Fruit fly (Drosophila melanogaster) whole organism, embryonic: ENCODE results near the gene Mlc-c.

Experiments
- Ada2b ChIP-seq: fragments of 200-800 bp; sonication (Bioruptor generic); IDR thresholded peaks from 2 replicates; pipeline ENCODE4 v1.3.6; 2022; ENCODE audit warnings: missing biosample characterization, missing genetic modification characterization
- Adf1 ChIP-seq: fragments of 200-800 bp; sonication (Bioruptor generic); IDR thresholded peaks from 2 replicates; pipeline ENCODE4 v1.3.6; 2022; ENCODE audit warnings: missing biosample characterization, missing genetic modification characterization
- Antp ChIP-seq: fragments of 200-800 bp; sonication (Bioruptor generic); optimal IDR thresholded peaks from 3 replicates; lab custom pipeline; 2016; ENCODE audit warnings: missing biosample characterization, missing genetic modification characterization
- Bdp1 ChIP-seq: fragments of 200-800 bp; sonication (Bioruptor generic); optimal IDR thresholded peaks from 3 replicates; lab custom pipeline; 2016; ENCODE audit warnings: missing biosample characterization, missing genetic modification characterization
- CG10267 ChIP-seq: fragments of 200-800 bp; sonication (Bioruptor generic); optimal IDR thresholded peaks from 2 replicates; lab custom pipeline; 2018; ENCODE audit warnings: missing biosample characterization, mild to moderate bottlenecking, missing genetic modification characterization, moderate library complexity
- CG10366 ChIP-seq: fragments of 200-800 bp; sonication (Bioruptor generic); IDR thresholded peaks from 2 replicates; pipeline ENCODE4 v1.3.6; 2022; ENCODE audit warnings: missing biosample characterization, missing genetic modification characterization
- CG11695 ChIP-seq: fragments of 200-800 bp; sonication (Bioruptor generic); IDR thresholded peaks from 3 replicates; pipeline ENCODE4 v1.3.6; 2022; ENCODE audit warnings: missing biosample characterization, missing genetic modification characterization
- CG14667 ChIP-seq: fragments of 200-800 bp; sonication (Bioruptor generic); IDR thresholded peaks from 2 replicates; pipeline ENCODE4 v1.3.6; 2022; ENCODE audit warnings: missing biosample characterization, missing genetic modification characterization
- CG16779 ChIP-seq: fragments of 200-800 bp; sonication (Bioruptor generic); IDR thresholded peaks from 2 replicates; pipeline ENCODE4 v1.3.6; 2022; ENCODE audit warnings: missing biosample characterization, missing genetic modification characterization
- CG17328 ChIP-seq: fragments of 200-800 bp; sonication (Bioruptor generic); IDR thresholded peaks from 2 replicates; pipeline ENCODE4 v1.3.6; 2022; ENCODE audit warnings: missing biosample characterization, missing genetic modification characterization
- CG18011 ChIP-seq: fragments of 200-800 bp; sonication (Bioruptor generic); optimal IDR thresholded peaks from 2 replicates; lab custom pipeline; 2017; ENCODE audit warnings: missing biosample characterization, missing genetic modification characterization, mild to moderate bottlenecking, moderate library complexity, missing genotype
- CG2889 ChIP-seq: fragments of 200-800 bp; sonication (Bioruptor generic); IDR thresholded peaks from 3 replicates; pipeline ENCODE4 v1.3.6; 2022; ENCODE audit warnings: missing biosample characterization, missing genetic modification characterization
- CG30431 ChIP-seq: fragments of 200-800 bp; sonication (Bioruptor generic); optimal IDR thresholded peaks from 2 replicates; lab custom pipeline; 2017; ENCODE audit warnings: missing biosample characterization, missing genetic modification characterization
- CG3281 ChIP-seq: fragments of 200-800 bp; sonication (Bioruptor generic); optimal IDR thresholded peaks from 3 replicates; lab custom pipeline; 2017; ENCODE audit warnings: missing biosample characterization, mild to moderate bottlenecking, missing genetic modification characterization
- CG3407 ChIP-seq: fragments of 200-800 bp; sonication (Bioruptor generic); optimal IDR thresholded peaks from 2 replicates; lab custom pipeline; 2018; ENCODE audit warnings: missing biosample characterization, mild to moderate bottlenecking, missing genetic modification characterization
- CG34422 ChIP-seq: fragments of 200-800 bp; sonication (Bioruptor generic); IDR thresholded peaks from 3 replicates; pipeline ENCODE4 v1.3.6; 2022; ENCODE audit warnings: missing biosample characterization, missing genetic modification characterization
- CG4404 ChIP-seq: fragments of 200-800 bp; sonication (Bioruptor generic); IDR thresholded peaks from 2 replicates; pipeline ENCODE4 v1.3.6; 2022; ENCODE audit warnings: missing biosample characterization, missing genetic modification characterization
- CG5953 ChIP-seq: fragments of 200-800 bp; sonication (Bioruptor generic); IDR thresholded peaks from 2 replicates; pipeline ENCODE4 v1.3.6; 2022; ENCODE audit warnings: missing biosample characterization, missing genetic modification characterization
- CG7357 ChIP-seq: fragments of 200-800 bp; sonication (Bioruptor generic); IDR thresholded peaks from 3 replicates; pipeline ENCODE4 v1.3.6; 2022; ENCODE audit warnings: missing biosample characterization, missing genetic modification characterization
- CG7372 ChIP-seq: fragments of 200-800 bp; sonication (Bioruptor generic); IDR thresholded peaks from 2 replicates; pipeline ENCODE4 v1.3.6; 2022; ENCODE audit warnings: missing biosample characterization, missing genetic modification characterization
- CG7556 ChIP-seq: fragments of 200-800 bp; sonication (Bioruptor generic); optimal IDR thresholded peaks from 2 replicates; lab custom pipeline; 2017; ENCODE audit warnings: missing biosample characterization, mild to moderate bottlenecking, missing genetic modification characterization
- CG8765 ChIP-seq: fragments of 200-800 bp; sonication (Bioruptor generic); IDR thresholded peaks from 2 replicates; pipeline ENCODE4 v1.3.6; 2022; ENCODE audit warnings: missing biosample characterization, missing genetic modification characterization
- CG9609 ChIP-seq: fragments of 200-800 bp; sonication (Bioruptor generic); optimal IDR thresholded peaks from 3 replicates; lab custom pipeline; 2016; ENCODE audit warnings: missing biosample characterization, missing genetic modification characterization
- CG9727 ChIP-seq: fragments of 200-800 bp; sonication (Bioruptor generic); optimal IDR thresholded peaks from 3 replicates; lab custom pipeline; 2017; ENCODE audit warnings: missing biosample characterization, mild to moderate bottlenecking, missing genetic modification characterization
- CG9876 ChIP-seq: fragments of 200-800 bp; sonication (Bioruptor generic); optimal IDR thresholded peaks from 2 replicates; lab custom pipeline; 2016; ENCODE audit warnings: missing biosample characterization, missing genetic modification characterization
- CG9932 ChIP-seq: fragments of 200-800 bp; sonication (Bioruptor generic); IDR thresholded peaks from 2 replicates; pipeline ENCODE4 v1.3.6; 2022; ENCODE audit warnings: missing biosample characterization, missing genetic modification characterization
- Dad ChIP-seq: fragments of 200-800 bp; sonication (Bioruptor generic); optimal IDR thresholded peaks from 3 replicates; lab custom pipeline; 2016; ENCODE audit warnings: missing biosample characterization, missing genetic modification characterization
- H15 ChIP-seq: fragments of 200-800 bp; sonication (Bioruptor generic); IDR thresholded peaks from 3 replicates; pipeline ENCODE4 v1.3.6; 2022; ENCODE audit warnings: missing biosample characterization, missing genetic modification characterization
- H2.0 ChIP-seq: fragments of 200-800 bp; sonication (Bioruptor generic); IDR thresholded peaks from 2 replicates; pipeline ENCODE4 v1.3.6; 2022; ENCODE audit warnings: missing biosample characterization, missing genetic modification characterization
- Mad ChIP-seq: fragments of 200-800 bp; sonication (Bioruptor generic); optimal IDR thresholded peaks from 2 replicates; lab custom pipeline; 2016; ENCODE audit warnings: missing biosample characterization, missing genetic modification characterization
- Six4 ChIP-seq: fragments of 200-800 bp; sonication (Bioruptor generic); optimal IDR thresholded peaks from 2 replicates; lab custom pipeline; 2016; ENCODE audit warnings: missing biosample characterization, missing genetic modification characterization
- Sox100B ChIP-seq: fragments of 200-800 bp; sonication (Bioruptor generic); optimal IDR thresholded peaks from 3 replicates; lab custom pipeline; 2018; ENCODE audit warnings: missing biosample characterization, mild to moderate bottlenecking, missing genetic modification characterization
- Trl ChIP-seq, 3 experiments: fragments of >200 bp in 2 of 3; fragments of 200-800 bp in 1 of 3; sonication (Bioruptor generic) in 1 of 3; optimal IDR thresholded peaks; 2 replicates in 1 of 3; 3 replicates in 2 of 3; lab custom pipeline; 2016 to 2017; ENCODE audit warnings: missing biosample characterization in 1 of 3, missing genetic modification characterization in 1 of 3
- Usf ChIP-seq: fragments of 200-800 bp; sonication (Bioruptor generic); optimal IDR thresholded peaks from 2 replicates; lab custom pipeline; 2017; ENCODE audit warnings: missing genotype, missing biosample characterization, missing genetic modification characterization
- abd-A ChIP-seq: fragments of 200-800 bp; sonication (Bioruptor generic); optimal IDR thresholded peaks from 3 replicates; lab custom pipeline; 2019; ENCODE audit warnings: missing biosample characterization, mild to moderate bottlenecking, missing genetic modification characterization, moderate library complexity
- ara ChIP-seq: fragments of 200-800 bp; sonication (Bioruptor generic); IDR thresholded peaks from 2 replicates; pipeline ENCODE4 v1.3.6; 2022; ENCODE audit warnings: missing biosample characterization, missing genetic modification characterization
- ci ChIP-seq: fragments of 200-800 bp; sonication (Bioruptor generic); IDR thresholded peaks from 3 replicates; pipeline ENCODE4 v1.3.6; 2022; ENCODE audit warnings: missing biosample characterization, missing genetic modification characterization
- croc ChIP-seq: fragments of 200-800 bp; sonication (Bioruptor generic); conservative IDR thresholded peaks from 3 replicates; pipeline ENCODE4 v1.3.6; 2022; ENCODE audit warnings: missing biosample characterization, missing genetic modification characterization
- en ChIP-seq: fragments of 200-800 bp; sonication (Bioruptor generic); optimal IDR thresholded peaks from 2 replicates; lab custom pipeline; 2016; ENCODE audit warnings: missing biosample characterization, missing genetic modification characterization
- eyg ChIP-seq: fragments of 200-800 bp; sonication (Bioruptor generic); optimal IDR thresholded peaks from 3 replicates; lab custom pipeline; 2016; ENCODE audit warnings: missing biosample characterization, missing genetic modification characterization
- fd3F ChIP-seq: fragments of 200-800 bp; sonication (Bioruptor generic); optimal IDR thresholded peaks from 2 replicates; lab custom pipeline; 2018; ENCODE audit warnings: missing biosample characterization, mild to moderate bottlenecking, missing genetic modification characterization, moderate library complexity
- klu ChIP-seq: fragments of 200-800 bp; sonication (Bioruptor generic); IDR thresholded peaks from 2 replicates; pipeline ENCODE4 v1.3.6; 2022; ENCODE audit warnings: missing biosample characterization, missing genetic modification characterization
- lilli ChIP-seq: fragments of 200-800 bp; sonication (Bioruptor generic); optimal IDR thresholded peaks from 3 replicates; lab custom pipeline; 2016; ENCODE audit warnings: missing biosample characterization, missing genetic modification characterization
- lola ChIP-seq, 3 experiments: fragments of >200 bp in 2 of 3; fragments of 200-800 bp in 1 of 3; sonication (Bioruptor generic) in 1 of 3; optimal IDR thresholded peaks; 2 replicates each; lab custom pipeline; 2017 to 2019; ENCODE audit warnings: missing biosample characterization in 3 of 3, missing genetic modification characterization in 3 of 3, mild to moderate bottlenecking in 1 of 3, moderate library complexity in 1 of 3
- org-1 ChIP-seq: fragments of 200-800 bp; sonication (Bioruptor generic); optimal IDR thresholded peaks from 2 replicates; lab custom pipeline; 2017; ENCODE audit warnings: missing biosample characterization, missing genetic modification characterization
- otp ChIP-seq: fragments of 200-800 bp; sonication (Bioruptor generic); IDR thresholded peaks from 3 replicates; pipeline ENCODE4, ENCODE4 v1.3.6; 2022; ENCODE audit warnings: missing biosample characterization, missing genetic modification characterization
- peb ChIP-seq: fragments of 200-800 bp; sonication (Bioruptor generic); IDR thresholded peaks from 2 replicates; pipeline ENCODE4 v1.3.6; 2022; ENCODE audit warnings: missing biosample characterization, missing genetic modification characterization
- pzg ChIP-seq: fragments of 200-800 bp; sonication (Bioruptor generic); optimal IDR thresholded peaks from 3 replicates; lab custom pipeline; 2018; ENCODE audit warnings: missing biosample characterization, mild to moderate bottlenecking, missing genetic modification characterization, moderate library complexity
- trem ChIP-seq: fragments of 200-800 bp; optimal IDR thresholded peaks from 3 replicates; lab custom pipeline; 2019; ENCODE audit warnings: missing biosample characterization, mild to moderate bottlenecking, missing genetic modification characterization, moderate library complexity
- tx ChIP-seq: fragments of 200-800 bp; sonication (Bioruptor generic); optimal IDR thresholded peaks from 2 replicates; lab custom pipeline; 2016; ENCODE audit warnings: missing biosample characterization, missing genetic modification characterization
- unpg ChIP-seq: fragments of 200-800 bp; sonication (Bioruptor generic); optimal IDR thresholded peaks from 3 replicates; lab custom pipeline; 2018; ENCODE audit warnings: missing biosample characterization, mild to moderate bottlenecking, missing genetic modification characterization, moderate library complexity

Gene Mlc-c

dm6 chrX:5638588-5638987, 16.2 kb upstream of the Mlc-c start (continued):
- no peak for TF ChIP-seq trem (tag; lab: Kevin White, UChicago)
- TF ChIP-seq H15: peak; percentile 22; the same call in 1 of the 3 replicates
- TF ChIP-seq klu (GFP tag; lab: Robert Waterston, UW): 0 out of 2 replicates have a peak, but pooled peaks have one; percentile 27
- TF ChIP-seq lola (GFP tag; optimal IDR thresholded peaks at IDR 0.05; lab: Kevin White, UChicago): peak in 1 of 3 experiments; percentile 18
- peak; percentile 57; the same call in 1 of the 2 replicates for TF ChIP-seq CG10366 (GFP tag; lab: Robert Waterston, UW)
- peak; percentile 79; the same call in 2 of the 3 replicates for TF ChIP-seq otp (GFP tag; lab: Robert Waterston, UW)
- TF ChIP-seq abd-A (tag; lab: Kevin White, UChicago): peak; percentile 49
- peak; percentile 88 for TF ChIP-seq Adf1
- peak; percentile 63 for TF ChIP-seq CG7556 (GFP tag; lab: Kevin White, UChicago)
- peak; percentile 60 for TF ChIP-seq CG34422
- TF ChIP-seq Six4 (GFP tag; lab: Kevin White, UChicago): peak; percentile 19
- TF ChIP-seq CG18011 (GFP tag; lab: Kevin White, UChicago): no peak
- TF ChIP-seq Ada2b (GFP tag; lab: Robert Waterston, UW): peak; percentile 53; the same call in 1 of the 2 replicates
- peak; percentile 8 for TF ChIP-seq CG10267 (tag; lab: Kevin White, UChicago)
- TF ChIP-seq CG8765 (GFP tag; lab: Robert Waterston, UW): peak; percentile 60
- TF ChIP-seq Trl (optimal IDR thresholded peaks at IDR 0.05; lab: Kevin White, UChicago): no peak
- peak; percentile 54 for TF ChIP-seq Trl (GFP tag; optimal IDR thresholded peaks at IDR 0.05; lab: Kevin White, UChicago)
- no peak for TF ChIP-seq Dad
- TF ChIP-seq CG14667 (GFP tag; lab: Robert Waterston, UW): peak; percentile 53
- no peak for TF ChIP-seq CG16779 (GFP tag; lab: Robert Waterston, UW)
- no peak for TF ChIP-seq Sox100B (GFP tag; lab: Kevin White, UChicago)
- no peak for TF ChIP-seq CG3407 (GFP tag; lab: Kevin White, UChicago)
- TF ChIP-seq CG7357 (GFP tag; lab: Robert Waterston, UW): peak; percentile 52; the same call in 2 of the 3 replicates
- peak; percentile 40 for TF ChIP-seq tx (GFP tag; lab: Kevin White, UChicago)
- TF ChIP-seq fd3F (GFP tag; lab: Kevin White, UChicago): peak; percentile 32
- peak; percentile 35; the same call in 1 of the 2 replicates for TF ChIP-seq CG4404 (GFP tag; lab: Robert Waterston, UW)
- TF ChIP-seq CG7372 (GFP tag; lab: Robert Waterston, UW): peak; percentile 52; the same call in 1 of the 2 replicates
- TF ChIP-seq Usf (GFP tag; lab: Kevin White, UChicago): no peak
- TF ChIP-seq CG3281 (GFP tag; lab: Kevin White, UChicago): peak; percentile 57
- no peak for TF ChIP-seq en (GFP tag; lab: Kevin White, UChicago)
- peak; percentile 88 for TF ChIP-seq CG17328
- peak; percentile 51; the same call in 1 of the 3 replicates for TF ChIP-seq CG11695 (GFP tag; lab: Robert Waterston, UW)
- TF ChIP-seq Antp: peak; percentile 70
- TF ChIP-seq eyg (GFP tag; lab: Kevin White, UChicago): peak; percentile 29
- TF ChIP-seq CG30431 (GFP tag; lab: Kevin White, UChicago): peak; percentile 29
- no peak for TF ChIP-seq pzg
- peak; percentile 63 for TF ChIP-seq CG9932
- TF ChIP-seq ci (GFP tag; lab: Robert Waterston, UW): peak; percentile 84; the same call in 2 of the 3 replicates
- no peak for TF ChIP-seq CG9876 (GFP tag; lab: Kevin White, UChicago)
- TF ChIP-seq croc: peak; percentile 27; the same call in 1 of the 3 replicates
- TF ChIP-seq CG2889 (GFP tag; lab: Robert Waterston, UW): peak; percentile 48; the same call in 1 of the 3 replicates
- peak; percentile 9 for TF ChIP-seq Mad (GFP tag; lab: Kevin White, UChicago)
- peak; percentile 15 for TF ChIP-seq Bdp1 (GFP tag; lab: Kevin White, UChicago)
- TF ChIP-seq CG9609 (GFP tag; lab: Kevin White, UChicago): peak; percentile 52
- peak; percentile 63 for TF ChIP-seq lilli (GFP tag; lab: Kevin White, UChicago)
- peak; percentile 68 for TF ChIP-seq unpg
- TF ChIP-seq peb: peak; percentile 49; the same call in 1 of the 2 replicates
- TF ChIP-seq H2.0 (GFP tag; lab: Robert Waterston, UW): peak; percentile 47; the same call in 1 of the 2 replicates
- TF ChIP-seq ara (GFP tag; lab: Robert Waterston, UW): peak; percentile 78
- TF ChIP-seq CG5953: peak; percentile 60
- peak; percentile 42 for TF ChIP-seq CG9727 (GFP tag; lab: Kevin White, UChicago)
- TF ChIP-seq org-1 (GFP tag; lab: Kevin White, UChicago): peak; percentile 50
